Fruit fly (Drosophila melanogaster) whole organism, embryonic: ENCODE results near the gene CG17929.
A peak's percentile ranks its signal among the peaks of the same experiment; 100 is the strongest.

Experiments
- Aef1 ChIP-seq: fragments of 200-800 bp; sonication (Bioruptor generic); IDR thresholded peaks from 3 replicates; pipeline ENCODE4 v1.3.6; 2022; ENCODE audit warnings: missing biosample characterization, missing genetic modification characterization
- CG10565 ChIP-seq: fragments of 200-800 bp; sonication (Bioruptor generic); optimal IDR thresholded peaks from 3 replicates; lab custom pipeline; 2016; ENCODE audit warnings: missing biosample characterization, mild to moderate bottlenecking, missing genetic modification characterization
- CG10959 ChIP-seq: fragments of 200-800 bp; sonication (Bioruptor generic); IDR thresholded peaks from 2 replicates; pipeline ENCODE4 v1.3.6; 2022; ENCODE audit warnings: missing biosample characterization, missing genetic modification characterization
- CG11695 ChIP-seq: fragments of 200-800 bp; sonication (Bioruptor generic); IDR thresholded peaks from 3 replicates; pipeline ENCODE4 v1.3.6; 2022; ENCODE audit warnings: missing biosample characterization, missing genetic modification characterization
- CG12219 ChIP-seq: fragments of 200-800 bp; sonication (Bioruptor generic); optimal IDR thresholded peaks from 3 replicates; lab custom pipeline; 2018; ENCODE audit warnings: missing biosample characterization, mild to moderate bottlenecking, missing genetic modification characterization
- CG13775 ChIP-seq: fragments of 200-800 bp; sonication (Bioruptor generic); optimal IDR thresholded peaks from 3 replicates; lab custom pipeline; 2017; ENCODE audit warnings: missing biosample characterization, mild to moderate bottlenecking, missing genetic modification characterization
- CG18262 ChIP-seq: fragments of 200-800 bp; optimal IDR thresholded peaks from 3 replicates; lab custom pipeline; 2019; ENCODE audit warnings: missing biosample characterization, mild to moderate bottlenecking, missing genetic modification characterization, moderate library complexity
- CG34422 ChIP-seq: fragments of 200-800 bp; sonication (Bioruptor generic); IDR thresholded peaks from 3 replicates; pipeline ENCODE4 v1.3.6; 2022; ENCODE audit warnings: missing biosample characterization, missing genetic modification characterization
- CG3726 ChIP-seq: fragments of 200-800 bp; sonication (Bioruptor generic); IDR thresholded peaks from 3 replicates; pipeline ENCODE4, ENCODE4 v1.3.6; 2022; ENCODE audit warnings: missing biosample characterization, missing genetic modification characterization
- CG3995 ChIP-seq: fragments of 200-800 bp; sonication (Bioruptor generic); optimal IDR thresholded peaks from 3 replicates; lab custom pipeline; 2016; ENCODE audit warnings: missing biosample characterization, missing genetic modification characterization
- CG4328 ChIP-seq: fragments of 200-800 bp; sonication (Bioruptor generic); optimal IDR thresholded peaks from 3 replicates; lab custom pipeline; 2017; ENCODE audit warnings: missing biosample characterization, missing genetic modification reagents, missing genetic modification characterization
- CG6765 ChIP-seq: fragments of 200-800 bp; sonication (Bioruptor generic); optimal IDR thresholded peaks from 3 replicates; lab custom pipeline; 2017; ENCODE audit warnings: missing biosample characterization, mild to moderate bottlenecking, missing genetic modification characterization
- CG7357 ChIP-seq: fragments of 200-800 bp; sonication (Bioruptor generic); IDR thresholded peaks from 3 replicates; pipeline ENCODE4 v1.3.6; 2022; ENCODE audit warnings: missing biosample characterization, missing genetic modification characterization
- CG7372 ChIP-seq: fragments of 200-800 bp; sonication (Bioruptor generic); IDR thresholded peaks from 2 replicates; pipeline ENCODE4 v1.3.6; 2022; ENCODE audit warnings: missing biosample characterization, missing genetic modification characterization
- CG7928 ChIP-seq: fragments of 200-800 bp; sonication (Bioruptor generic); optimal IDR thresholded peaks from 2 replicates; lab custom pipeline; 2017; ENCODE audit warnings: missing biosample characterization, mild to moderate bottlenecking, missing genetic modification characterization
- CkIIα-i1 ChIP-seq: fragments of 200-800 bp; sonication (Bioruptor generic); IDR thresholded peaks from 2 replicates; pipeline ENCODE4 v1.3.6; 2022; ENCODE audit warnings: missing biosample characterization, missing genetic modification characterization
- D ChIP-seq, 2 experiments: fragments of 200-800 bp in 1 of 2; fragments of >200 bp in 1 of 2; sonication (Bioruptor generic) in 1 of 2; optimal IDR thresholded peaks; 2 replicates in 1 of 2; 3 replicates in 1 of 2; lab custom pipeline; 2017; ENCODE audit warnings: mild to moderate bottlenecking in 1 of 2, missing biosample characterization in 1 of 2, missing genetic modification characterization in 1 of 2, missing genetic modification reagents in 1 of 2
- D19B ChIP-seq: fragments of 200-800 bp; sonication (Bioruptor generic); optimal IDR thresholded peaks from 2 replicates; lab custom pipeline; 2017; ENCODE audit warnings: missing biosample characterization, mild to moderate bottlenecking, missing genetic modification characterization
- Hey ChIP-seq: fragments of 200-800 bp; sonication (Bioruptor generic); optimal IDR thresholded peaks from 3 replicates; lab custom pipeline; 2018; ENCODE audit warnings: missing biosample characterization, mild to moderate bottlenecking, missing genetic modification characterization
- MTF-1 ChIP-seq: fragments of 200-800 bp; sonication (Bioruptor generic); optimal IDR thresholded peaks from 2 replicates; lab custom pipeline; 2018; ENCODE audit warnings: missing biosample characterization, mild to moderate bottlenecking, missing genetic modification characterization, borderline replicate concordance
- Mrtf ChIP-seq: fragments of 200-800 bp; sonication (Bioruptor generic); IDR thresholded peaks from 3 replicates; pipeline ENCODE4 v1.3.6; 2022; ENCODE audit warnings: missing biosample characterization, missing genetic modification characterization
- NFAT ChIP-seq: fragments of 200-800 bp; sonication (Bioruptor generic); IDR thresholded peaks from 2 replicates; pipeline ENCODE4 v1.3.6; 2022; ENCODE audit warnings: missing biosample characterization, missing genetic modification characterization
- NK7.1 ChIP-seq: fragments of 200-800 bp; sonication (Bioruptor generic); optimal IDR thresholded peaks from 3 replicates; lab custom pipeline; 2016; ENCODE audit warnings: missing biosample characterization, missing genetic modification characterization
- Nf-YB ChIP-seq: fragments of 200-800 bp; sonication (Bioruptor generic); optimal IDR thresholded peaks from 3 replicates; lab custom pipeline; 2019; ENCODE audit warnings: missing biosample characterization, mild to moderate bottlenecking, missing genetic modification characterization, moderate library complexity
- Nf-YC ChIP-seq: fragments of 200-800 bp; optimal IDR thresholded peaks from 3 replicates; lab custom pipeline; 2019; ENCODE audit warnings: missing biosample characterization, mild to moderate bottlenecking, missing genetic modification characterization, moderate library complexity
- Opbp ChIP-seq: fragments of 200-800 bp; sonication (Bioruptor generic); IDR thresholded peaks from 3 replicates; pipeline ENCODE4 v1.3.6; 2022; ENCODE audit warnings: missing biosample characterization, missing genetic modification characterization; ENCODE audit not compliant: partially characterized antibody
- Optix ChIP-seq: fragments of 200-800 bp; sonication (Bioruptor generic); IDR thresholded peaks from 3 replicates; pipeline ENCODE4 v1.3.6; 2022; ENCODE audit warnings: missing biosample characterization, missing genetic modification characterization
- Six4 ChIP-seq: fragments of 200-800 bp; sonication (Bioruptor generic); optimal IDR thresholded peaks from 2 replicates; lab custom pipeline; 2016; ENCODE audit warnings: missing biosample characterization, missing genetic modification characterization
- Sry-δ ChIP-seq: fragments of 200-800 bp; sonication (Bioruptor generic); optimal IDR thresholded peaks from 2 replicates; lab custom pipeline; 2016; ENCODE audit warnings: missing biosample characterization, missing genetic modification characterization
- ac ChIP-seq: fragments of 200-800 bp; sonication (Bioruptor generic); optimal IDR thresholded peaks from 3 replicates; lab custom pipeline; 2017; ENCODE audit warnings: missing biosample characterization, mild to moderate bottlenecking, missing genetic modification characterization
- caup ChIP-seq: fragments of 200-800 bp; sonication (Bioruptor generic); optimal IDR thresholded peaks from 3 replicates; lab custom pipeline; 2017; ENCODE audit warnings: missing biosample characterization, mild to moderate bottlenecking, missing genetic modification characterization, moderate library complexity; ENCODE audit not compliant: severe bottlenecking
- cg ChIP-seq: fragments of 200-800 bp; sonication (Bioruptor generic); optimal IDR thresholded peaks from 3 replicates; lab custom pipeline; 2019; ENCODE audit warnings: missing biosample characterization, mild to moderate bottlenecking, missing genetic modification characterization, moderate library complexity
- croc ChIP-seq: fragments of 200-800 bp; sonication (Bioruptor generic); conservative IDR thresholded peaks from 3 replicates; pipeline ENCODE4 v1.3.6; 2022; ENCODE audit warnings: missing biosample characterization, missing genetic modification characterization
- cwo ChIP-seq: fragments of 200-800 bp; sonication (Bioruptor generic); optimal IDR thresholded peaks from 3 replicates; lab custom pipeline; 2017; ENCODE audit warnings: missing biosample characterization, missing genetic modification characterization, mild to moderate bottlenecking, moderate library complexity, missing genetic modification reagents
- dati ChIP-seq: fragments of 200-800 bp; sonication (Bioruptor generic); IDR thresholded peaks from 2 replicates; pipeline ENCODE4 v1.3.6; 2022; ENCODE audit warnings: missing biosample characterization, missing genetic modification characterization
- dm ChIP-seq: fragments of 200-800 bp; sonication (Bioruptor generic); optimal IDR thresholded peaks from 3 replicates; lab custom pipeline; 2016; ENCODE audit warnings: missing biosample characterization, missing genetic modification characterization
- dmrt11E ChIP-seq: fragments of 200-800 bp; sonication (Bioruptor generic); optimal IDR thresholded peaks from 3 replicates; lab custom pipeline; 2018; ENCODE audit warnings: missing biosample characterization, mild to moderate bottlenecking, missing genetic modification characterization, moderate library complexity
- dpn ChIP-seq, 2 experiments: fragments of 200-800 bp; sonication (Bioruptor generic); optimal IDR thresholded peaks; 3 replicates each; lab custom pipeline; 2016; ENCODE audit warnings: missing biosample characterization in 2 of 2, missing genetic modification characterization in 2 of 2
- grn ChIP-seq: fragments of 200-800 bp; sonication (Bioruptor generic); optimal IDR thresholded peaks from 3 replicates; lab custom pipeline; 2017; ENCODE audit warnings: missing biosample characterization, missing genetic modification characterization
- pita ChIP-seq: fragments of 200-800 bp; sonication (Bioruptor generic); optimal IDR thresholded peaks from 2 replicates; lab custom pipeline; 2017; ENCODE audit warnings: missing biosample characterization, mild to moderate bottlenecking, missing genetic modification characterization
- pum ChIP-seq: fragments of 200-800 bp; sonication (Bioruptor generic); optimal IDR thresholded peaks from 2 replicates; lab custom pipeline; 2016; ENCODE audit warnings: missing biosample characterization, missing genetic modification characterization
- ranshi ChIP-seq: fragments of 200-800 bp; sonication (Bioruptor generic); IDR thresholded peaks from 2 replicates; pipeline ENCODE4 v1.3.6; 2022; ENCODE audit warnings: missing biosample characterization, missing genetic modification characterization
- ro ChIP-seq: fragments of 200-800 bp; sonication (Bioruptor generic); IDR thresholded peaks from 2 replicates; pipeline ENCODE4 v1.3.6; 2022; ENCODE audit warnings: missing biosample characterization, missing genetic modification characterization
- salm ChIP-seq: fragments of 200-800 bp; sonication (Bioruptor generic); optimal IDR thresholded peaks from 2 replicates; lab custom pipeline; 2018; ENCODE audit warnings: missing biosample characterization, mild to moderate bottlenecking, missing genetic modification characterization
- sens-2 ChIP-seq: fragments of 200-800 bp; sonication (Bioruptor generic); IDR thresholded peaks from 2 replicates; pipeline ENCODE4 v1.3.6; 2022; ENCODE audit warnings: missing biosample characterization, missing genetic modification characterization
- sisA ChIP-seq: fragments of 200-800 bp; sonication (Bioruptor generic); IDR thresholded peaks from 2 replicates; pipeline ENCODE4 v1.3.6; 2022; ENCODE audit warnings: missing biosample characterization, missing genetic modification characterization
- ssp ChIP-seq: fragments of 200-800 bp; sonication (Bioruptor generic); IDR thresholded peaks from 2 replicates; pipeline ENCODE4 v1.3.6; 2022; ENCODE audit warnings: missing biosample characterization, missing genetic modification characterization
- tio ChIP-seq: fragments of 200-800 bp; sonication (Bioruptor generic); optimal IDR thresholded peaks from 2 replicates; lab custom pipeline; 2017; ENCODE audit warnings: missing biosample characterization, missing genetic modification characterization, inconsistent platforms
- usp ChIP-seq: fragments of >200 bp; optimal IDR thresholded peaks from 2 replicates; lab custom pipeline; 2017; ENCODE audit warnings: missing biosample characterization, missing genetic modification characterization
- vnd ChIP-seq: fragments of 200-800 bp; sonication (Bioruptor generic); IDR thresholded peaks from 3 replicates; pipeline ENCODE4 v1.3.6; 2022; ENCODE audit warnings: missing biosample characterization, missing genetic modification characterization; ENCODE audit not compliant: partially characterized antibody
- zf30C ChIP-seq: fragments of 200-800 bp; sonication (Bioruptor generic); optimal IDR thresholded peaks from 3 replicates; lab custom pipeline; 2018; ENCODE audit warnings: missing biosample characterization, mild to moderate bottlenecking, missing genetic modification characterization

Gene CG17929

DNA sequence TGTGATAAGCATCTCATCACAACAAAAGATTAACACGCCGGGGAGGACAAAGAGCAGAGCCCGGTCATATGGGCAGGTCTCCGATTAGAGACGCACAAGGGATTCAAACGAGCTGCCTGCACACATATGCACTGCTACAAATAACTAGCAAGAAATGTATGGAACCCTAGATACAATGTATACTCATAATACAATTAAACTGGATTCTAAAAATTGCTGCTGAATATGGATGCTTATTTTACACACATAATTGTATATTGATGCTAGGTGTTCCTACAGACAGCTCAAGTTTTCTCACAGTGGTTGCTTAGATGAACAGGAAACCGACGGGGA lies 11.7 kb downstream of the CG17929 start (continued):
- TF ChIP-seq dpn (GFP tag; optimal IDR thresholded peaks at IDR 0.05; lab: Kevin White, UChicago) (peak; percentile 18 to 30), NFAT (GFP tag; lab: Robert Waterston, UW) (no peak), cwo (GFP tag; lab: Kevin White, UChicago) (no peak), NK7.1 (no peak), MTF-1 (GFP tag; lab: Kevin White, UChicago) (no peak), dmrt11E (peak; percentile 93), Optix (GFP tag; lab: Robert Waterston, UW) (no peak; the same call in 2 of the 3 replicates), ranshi (0 out of 2 replicates have a peak, but pooled peaks have one; percentile 50), CG6765 (GFP tag; lab: Kevin White, UChicago) (no peak), CG7928 (GFP tag; lab: Kevin White, UChicago) (no peak), dm (GFP tag; lab: Kevin White, UChicago) (peak; percentile 10), CG10565 (GFP tag; lab: Kevin White, UChicago) (no peak), salm (no peak), CG3995 (GFP tag; lab: Kevin White, UChicago) (no peak), Mrtf (GFP tag; lab: Robert Waterston, UW) (no peak), Six4 (GFP tag; lab: Kevin White, UChicago) (peak; percentile 74), CG34422 (GFP tag; lab: Robert Waterston, UW) (peak; percentile 77; the same call in 2 of the 3 replicates), croc (peak; percentile 50), CG12219 (GFP tag; lab: Kevin White, UChicago) (peak; percentile 48), CG7372 (no peak), ac (peak; percentile 91), Hey (tag; lab: Kevin White, UChicago) (no peak), Aef1 (no peak; the same call in 2 of the 3 replicates), caup (GFP tag; lab: Kevin White, UChicago) (no peak), Sry-δ (GFP tag; lab: Kevin White, UChicago) (peak; percentile 15), CG4328 (no peak), vnd (GFP tag; lab: Robert Waterston, UW) (no peak), usp (GFP tag; lab: Kevin White, UChicago) (no peak), CG13775 (GFP tag; lab: Kevin White, UChicago) (peak; percentile 69), pum (GFP tag; lab: Kevin White, UChicago) (peak; percentile 70), Opbp (GFP tag; lab: Robert Waterston, UW) (no peak), ssp (GFP tag; lab: Robert Waterston, UW) (peak; percentile 45; the same call in 1 of the 2 replicates), CG10959 (GFP tag; lab: Robert Waterston, UW) (peak; percentile 77), zf30C (GFP tag; lab: Kevin White, UChicago) (peak; percentile 98), Nf-YB (GFP tag; lab: Kevin White, UChicago) (no peak), CG18262 (tag; lab: Kevin White, UChicago) (peak; percentile 83), Nf-YC (tag; lab: Kevin White, UChicago) (no peak), CkIIα-i1 (GFP tag; lab: Robert Waterston, UW) (no peak), D19B (GFP tag; lab: Kevin White, UChicago) (no peak), dati (GFP tag; lab: Robert Waterston, UW) (0 out of 2 replicates have a peak, but pooled peaks have one; percentile 27), ro (no peak), pita (GFP tag; lab: Kevin White, UChicago) (no peak), cg (no peak), CG3726 (GFP tag; lab: Robert Waterston, UW) (peak; percentile 65; the same call in 1 of the 3 replicates), sisA (peak; percentile 48; the same call in 1 of the 2 replicates), sens-2 (GFP tag; lab: Robert Waterston, UW) (no peak), CG11695 (GFP tag; lab: Robert Waterston, UW) (no peak), D (optimal IDR thresholded peaks at IDR 0.05; lab: Kevin White, UChicago) (peak; percentile 75), D (GFP tag; optimal IDR thresholded peaks at IDR 0.05; lab: Kevin White, UChicago) (peak; percentile 70), grn (GFP tag; lab: Kevin White, UChicago) (no peak), CG7357 (peak; percentile 33; the same call in 1 of the 3 replicates), tio (GFP tag; lab: Kevin White, UChicago) (peak; percentile 39)
